Fruit fly (Drosophila melanogaster): ENCODE results near the gene CG13003.

- TF ChIP-seq Dek (tag; optimal IDR thresholded peaks at IDR 0.05) (no peak), Hsf (GFP tag; optimal IDR thresholded peaks at IDR 0.05) (no peak), scrt (GFP tag; optimal IDR thresholded peaks at IDR 0.05) (no peak), pros (GFP tag; optimal IDR thresholded peaks at IDR 0.05) (no peak), CG8089 (GFP tag; optimal IDR thresholded peaks at IDR 0.05) (no peak), CG7372 (GFP tag; IDR thresholded peaks at IDR 0.05) (no peak), CG15514 (GFP tag; optimal IDR thresholded peaks at IDR 0.05) (no peak)
These were observed 10.2 kb upstream of the CG13003 start, which contains the start of the genes DENR and CG4880 for dm6 chrX:16886551-16886950.
